Worm (Caenorhabditis elegans): ENCODE measurements around the gene K02C4.2.

ce11 chrII:8062334-8062791, 13.2 kb upstream of the K02C4.2 start, which contains the start of gene ufd-2:
- TF ChIP-seq tag-97 (GFP tag; IDR thresholded peaks at IDR 0.05) (no peak), nhr-28 (tag; optimal IDR thresholded peaks at IDR 0.05) (peak; percentile 50), lsy-2 (tag; optimal IDR thresholded peaks at IDR 0.05) (peak; percentile 10 to 76), nhr-6 (tag; optimal IDR thresholded peaks at IDR 0.05) (peak; percentile 26), nhr-11 (tag; optimal IDR thresholded peaks at IDR 0.05) (peak; percentile 70), lin-39 (tag; optimal IDR thresholded peaks at IDR 0.05) (no peak)
